Fruit fly (Drosophila melanogaster): ENCODE results near the gene CG13367.

dm6 chrX:646395-647009 lies 1.9 kb downstream of the CG13367 start:
- TF ChIP-seq fru (GFP tag; optimal IDR thresholded peaks at IDR 0.05) (no peak), Hr83 (GFP tag; optimal IDR thresholded peaks at IDR 0.05; ENCODE audit: poor library complexity, severe bottlenecking) (no peak), Sp1 (GFP tag; optimal IDR thresholded peaks at IDR 0.05) (no peak)

Measured in whole organism, wandering third instar larva.